Fruit fly (Drosophila melanogaster): ENCODE measurements around the gene CG8087.

- TF ChIP-seq CTCF (optimal IDR thresholded peaks at IDR 0.05) (no peak), CG8478 (optimal IDR thresholded peaks at IDR 0.05) (no peak)
Observed at dm6 chr3R:14560635-14561034, 4.0 kb downstream of the CG8087 start, which contains the start of gene Jig.

Data from S2 (cell line).